Worm (Caenorhabditis elegans): ENCODE results near the gene nhr-7.

ce11 chrIV:11313880-11314279, 42.7 kb upstream of the nhr-7 start, which contains the start of gene dnj-2:
- TF ChIP-seq mep-1 (tag; optimal IDR thresholded peaks at IDR 0.05) (no peak), nhr-12 (tag; optimal IDR thresholded peaks at IDR 0.05) (no peak), blmp-1 (tag; optimal IDR thresholded peaks at IDR 0.05) (no peak), nhr-28 (tag; optimal IDR thresholded peaks at IDR 0.05) (no peak), nhr-237 (tag; optimal IDR thresholded peaks at IDR 0.05) (no peak), mls-2 (tag; optimal IDR thresholded peaks at IDR 0.05) (no peak), pha-4 (tag; optimal IDR thresholded peaks at IDR 0.05) (no peak), nhr-76 (tag; optimal IDR thresholded peaks at IDR 0.05) (no peak), bed-3 (GFP tag; optimal IDR thresholded peaks at IDR 0.05) (no peak)

Measured in whole organism, mixed stage, embryonic.